Worm (Caenorhabditis elegans): ENCODE measurements around the gene his-59.

DNA sequence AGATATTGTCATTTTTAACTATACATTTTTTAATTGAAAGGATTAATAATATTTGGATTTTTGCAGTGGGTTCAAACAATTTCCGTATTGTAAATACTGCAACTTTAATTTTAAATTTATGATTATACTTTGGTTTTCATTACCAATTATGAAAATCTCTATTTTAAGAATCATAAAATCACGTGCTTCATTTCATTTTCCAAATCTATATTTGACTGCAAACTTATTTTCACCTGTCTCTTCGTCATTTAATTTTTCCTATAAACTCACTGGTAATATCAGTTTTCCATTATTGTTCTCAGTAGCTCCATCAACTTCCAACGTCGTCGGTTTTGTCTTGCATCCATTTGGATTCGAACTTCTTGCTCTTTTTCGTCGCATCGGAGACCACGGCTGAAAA, 44.3 kb downstream of the his-59 start, which contains the start of gene R05G6.1:
- TF ChIP-seq fos-1 (tag; optimal IDR thresholded peaks at IDR 0.05) (no peak), nhr-237 (tag; optimal IDR thresholded peaks at IDR 0.05) (no peak), ama-1 (optimal IDR thresholded peaks at IDR 0.05) (no peak), snpc-4 (tag; optimal IDR thresholded peaks at IDR 0.05) (no peak), egl-27 (tag; optimal IDR thresholded peaks at IDR 0.05) (no peak), ztf-11 (tag; optimal IDR thresholded peaks at IDR 0.05) (no peak), nhr-28 (tag; optimal IDR thresholded peaks at IDR 0.05) (no peak), nhr-12 (tag; optimal IDR thresholded peaks at IDR 0.05) (no peak), unc-39 (tag; optimal IDR thresholded peaks at IDR 0.05) (no peak), fkh-10 (GFP tag; optimal IDR thresholded peaks at IDR 0.05) (no peak), ceh-82 (tag; optimal IDR thresholded peaks at IDR 0.05) (no peak), zag-1 (tag; optimal IDR thresholded peaks at IDR 0.05) (no peak), unc-62 (GFP tag; optimal IDR thresholded peaks at IDR 0.05) (no peak), pha-4 (tag; optimal IDR thresholded peaks at IDR 0.05) (no peak)
